Worm (Caenorhabditis elegans): ENCODE data around the gene srbc-26.

srbc-26 gene

ce11 chrV:17198926-17199325 lies 27.3 kb downstream of the srbc-26 start, which contains the start of gene srz-96:
srz-96 (plus strand) TSS chrV:17199226.
- TF ChIP-seq ceh-13 (GFP tag; optimal IDR thresholded peaks at IDR 0.05): no peak
- no peak for TF ChIP-seq F13C5.2 (tag; optimal IDR thresholded peaks at IDR 0.05)
- no peak for TF ChIP-seq flt-1 (GFP tag; IDR thresholded peaks at IDR 0.05)
- no peak for TF ChIP-seq sea-1 (GFP tag; conservative IDR thresholded peaks at IDR 0.05)
- no peak for TF ChIP-seq B0310.2 (tag; optimal IDR thresholded peaks at IDR 0.05)
- no peak for TF ChIP-seq ets-7 (tag; optimal IDR thresholded peaks at IDR 0.05)
- TF ChIP-seq tra-4 (tag; optimal IDR thresholded peaks at IDR 0.05): no peak
- no peak for TF ChIP-seq ama-1 (optimal IDR thresholded peaks at IDR 0.05)
- no peak for TF ChIP-seq tbx-37 (GFP tag; conservative IDR thresholded peaks at IDR 0.05)
- no peak for TF ChIP-seq hmbx-1 (tag; optimal IDR thresholded peaks at IDR 0.05)
- TF ChIP-seq hmg-4 (GFP tag; optimal IDR thresholded peaks at IDR 0.05): no peak
- no peak for TF ChIP-seq pes-1 (GFP tag; IDR thresholded peaks at IDR 0.05)

DNA sequence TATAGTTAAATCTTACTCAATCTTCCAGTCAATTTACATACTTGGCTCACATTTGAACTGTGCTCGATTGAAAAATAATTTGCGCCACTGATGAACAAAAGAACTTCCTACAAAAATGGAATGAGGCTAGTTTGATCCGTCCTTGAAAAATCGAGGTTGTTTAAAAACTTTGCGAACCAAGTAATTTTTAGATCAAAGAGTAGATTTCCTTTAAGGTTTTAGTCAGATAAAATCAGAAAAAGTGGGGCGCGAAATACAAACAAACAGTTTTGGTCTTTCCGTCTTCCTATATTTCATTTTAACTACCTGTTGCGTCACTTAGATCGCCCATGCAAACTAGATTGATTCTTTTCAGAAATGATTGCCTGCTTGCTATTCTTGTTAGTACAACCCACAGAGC lies 30.2 kb downstream of the srbc-26 start, which contains the start of gene Y68A4A.10:
Gene Y68A4A.10 (plus strand): TSS at position 301 of the 400 bp plus-strand sequence.
- no peak for TF ChIP-seq ceh-36 (tag; optimal IDR thresholded peaks at IDR 0.05)
- no peak for TF ChIP-seq ceh-13 (GFP tag; optimal IDR thresholded peaks at IDR 0.05)
- TF ChIP-seq hnd-1 (tag; optimal IDR thresholded peaks at IDR 0.05): no peak
- no peak for TF ChIP-seq ets-7 (tag; optimal IDR thresholded peaks at IDR 0.05)
- TF ChIP-seq scrt-1 (GFP tag; IDR thresholded peaks at IDR 0.05): no peak
- TF ChIP-seq ama-1 (optimal IDR thresholded peaks at IDR 0.05): no peak
- no peak for TF ChIP-seq F13C5.2 (tag; optimal IDR thresholded peaks at IDR 0.05)
- TF ChIP-seq aly-1 (tag; optimal IDR thresholded peaks at IDR 0.05): no peak
- no peak for TF ChIP-seq tra-4 (tag; optimal IDR thresholded peaks at IDR 0.05)
- no peak for TF ChIP-seq flt-1 (GFP tag; IDR thresholded peaks at IDR 0.05)
- TF ChIP-seq pes-1 (GFP tag; IDR thresholded peaks at IDR 0.05): no peak
- TF ChIP-seq tbx-11 (GFP tag; IDR thresholded peaks at IDR 0.05): no peak
- TF ChIP-seq B0310.2 (tag; optimal IDR thresholded peaks at IDR 0.05): no peak
- no peak for TF ChIP-seq hmbx-1 (tag; optimal IDR thresholded peaks at IDR 0.05)
- TF ChIP-seq hmg-4 (GFP tag; optimal IDR thresholded peaks at IDR 0.05): no peak
- TF ChIP-seq sea-1 (GFP tag; conservative IDR thresholded peaks at IDR 0.05): no peak
- no peak for TF ChIP-seq tbx-37 (GFP tag; conservative IDR thresholded peaks at IDR 0.05)

ce11 chrV:17206469-17206868 lies 34.8 kb downstream of the srbc-26 start:
- TF ChIP-seq tra-4 (tag; optimal IDR thresholded peaks at IDR 0.05) (no peak), pes-1 (GFP tag; IDR thresholded peaks at IDR 0.05) (no peak), hnd-1 (tag; optimal IDR thresholded peaks at IDR 0.05) (no peak), tbx-11 (GFP tag; IDR thresholded peaks at IDR 0.05) (no peak), F13C5.2 (tag; optimal IDR thresholded peaks at IDR 0.05) (no peak)

ce11 chrV:17208045-17208444 lies 36.4 kb downstream of the srbc-26 start, which contains the start of gene Y68A4A.13:
Y68A4A.13 (minus strand) TSS chrV:17208145.
- TF ChIP-seq ceh-36 (tag; optimal IDR thresholded peaks at IDR 0.05) (no peak), ets-7 (tag; optimal IDR thresholded peaks at IDR 0.05) (no peak), tra-4 (tag; optimal IDR thresholded peaks at IDR 0.05) (no peak), B0310.2 (tag; optimal IDR thresholded peaks at IDR 0.05) (no peak), ama-1 (optimal IDR thresholded peaks at IDR 0.05) (no peak), F13C5.2 (tag; optimal IDR thresholded peaks at IDR 0.05) (no peak), ceh-13 (GFP tag; optimal IDR thresholded peaks at IDR 0.05) (no peak), tbx-37 (GFP tag; conservative IDR thresholded peaks at IDR 0.05) (no peak), scrt-1 (GFP tag; IDR thresholded peaks at IDR 0.05) (no peak), tbx-11 (GFP tag; IDR thresholded peaks at IDR 0.05) (no peak), hmbx-1 (tag; optimal IDR thresholded peaks at IDR 0.05) (no peak), sea-1 (GFP tag; conservative IDR thresholded peaks at IDR 0.05) (no peak), hnd-1 (tag; optimal IDR thresholded peaks at IDR 0.05) (no peak), pes-1 (GFP tag; IDR thresholded peaks at IDR 0.05) (no peak), aly-1 (tag; optimal IDR thresholded peaks at IDR 0.05) (no peak), flt-1 (GFP tag; IDR thresholded peaks at IDR 0.05) (no peak)

- TF ChIP-seq F13C5.2 (tag; optimal IDR thresholded peaks at IDR 0.05) (no peak), tbx-11 (GFP tag; IDR thresholded peaks at IDR 0.05) (no peak), sea-1 (GFP tag; conservative IDR thresholded peaks at IDR 0.05) (no peak), tbx-37 (GFP tag; conservative IDR thresholded peaks at IDR 0.05) (no peak), pes-1 (GFP tag; IDR thresholded peaks at IDR 0.05) (no peak), hmbx-1 (tag; optimal IDR thresholded peaks at IDR 0.05) (no peak), ceh-36 (tag; optimal IDR thresholded peaks at IDR 0.05) (no peak), flt-1 (GFP tag; IDR thresholded peaks at IDR 0.05) (no peak), aly-1 (tag; optimal IDR thresholded peaks at IDR 0.05) (no peak), scrt-1 (GFP tag; IDR thresholded peaks at IDR 0.05) (no peak), ets-7 (tag; optimal IDR thresholded peaks at IDR 0.05) (no peak)
These were observed 40.5 kb downstream of the srbc-26 start, which contains the start of gene srh-236 for ce11 chrV:17211989-17212731. srh-236 (minus strand) TSS chrV:17212039.

DNA sequence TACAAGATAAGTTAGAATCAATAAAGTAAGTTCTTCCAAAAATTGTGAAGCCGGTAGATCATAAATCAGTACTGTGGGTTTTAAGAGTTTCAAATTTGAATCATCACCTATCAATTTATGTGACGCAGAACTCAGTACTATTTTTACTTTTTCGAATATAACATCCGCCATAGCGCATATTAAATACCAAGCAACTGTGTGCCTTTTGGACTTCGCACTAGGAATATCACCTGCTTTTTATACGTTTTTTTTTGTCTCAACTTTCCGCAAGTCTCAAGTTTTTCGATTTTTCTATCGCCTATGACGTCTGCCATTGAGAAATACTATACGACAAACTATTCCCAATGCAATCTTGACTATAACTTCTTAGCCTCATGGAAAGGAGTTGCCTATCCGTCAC lies 41.1 kb downstream of the srbc-26 start, which contains the start of gene srh-113:
Gene srh-113 (plus strand): TSS at position 301 of the 400 bp plus-strand sequence.
- no peak for TF ChIP-seq hmg-4 (GFP tag; optimal IDR thresholded peaks at IDR 0.05)
- no peak for TF ChIP-seq tbx-37 (GFP tag; conservative IDR thresholded peaks at IDR 0.05)
- no peak for TF ChIP-seq aly-1 (tag; optimal IDR thresholded peaks at IDR 0.05)
- no peak for TF ChIP-seq B0310.2 (tag; optimal IDR thresholded peaks at IDR 0.05)
- no peak for TF ChIP-seq ceh-13 (GFP tag; optimal IDR thresholded peaks at IDR 0.05)
- TF ChIP-seq tra-4 (tag; optimal IDR thresholded peaks at IDR 0.05): no peak
- TF ChIP-seq scrt-1 (GFP tag; IDR thresholded peaks at IDR 0.05): no peak
- no peak for TF ChIP-seq sea-1 (GFP tag; conservative IDR thresholded peaks at IDR 0.05)
- TF ChIP-seq F13C5.2 (tag; optimal IDR thresholded peaks at IDR 0.05): no peak
- TF ChIP-seq pes-1 (GFP tag; IDR thresholded peaks at IDR 0.05): no peak
- TF ChIP-seq hnd-1 (tag; optimal IDR thresholded peaks at IDR 0.05): no peak
- no peak for TF ChIP-seq ama-1 (optimal IDR thresholded peaks at IDR 0.05)
- TF ChIP-seq hmbx-1 (tag; optimal IDR thresholded peaks at IDR 0.05): no peak
- TF ChIP-seq ceh-36 (tag; optimal IDR thresholded peaks at IDR 0.05): no peak

DNA sequence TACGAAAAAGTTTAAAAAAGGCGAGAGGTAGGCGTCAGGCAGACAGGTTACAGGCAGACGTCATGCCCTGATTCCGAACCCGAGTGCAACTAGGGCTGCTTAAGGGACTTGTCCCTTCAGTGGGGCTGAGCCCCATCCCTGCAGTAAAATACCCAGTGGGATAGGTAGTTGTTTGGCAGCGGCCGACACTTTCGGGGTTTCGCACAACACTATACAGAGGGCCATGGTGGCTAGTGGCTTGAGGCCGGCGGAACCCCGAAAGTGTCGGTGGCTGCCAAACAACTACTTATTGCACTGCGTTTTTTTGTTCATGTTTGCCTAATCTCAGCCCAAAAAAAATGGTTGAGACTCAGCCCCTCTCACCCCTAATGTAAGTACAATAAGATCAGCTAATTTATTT lies 44.0 kb downstream of the srbc-26 start:
- TF ChIP-seq ama-1 (optimal IDR thresholded peaks at IDR 0.05) (no peak), ceh-13 (GFP tag; optimal IDR thresholded peaks at IDR 0.05) (no peak), B0310.2 (tag; optimal IDR thresholded peaks at IDR 0.05) (no peak), hnd-1 (tag; optimal IDR thresholded peaks at IDR 0.05) (no peak), ets-7 (tag; optimal IDR thresholded peaks at IDR 0.05) (no peak), pes-1 (GFP tag; IDR thresholded peaks at IDR 0.05) (no peak), tbx-37 (GFP tag; conservative IDR thresholded peaks at IDR 0.05) (no peak), aly-1 (tag; optimal IDR thresholded peaks at IDR 0.05) (no peak), tbx-11 (GFP tag; IDR thresholded peaks at IDR 0.05) (no peak), sea-1 (GFP tag; conservative IDR thresholded peaks at IDR 0.05) (no peak), hmg-4 (GFP tag; optimal IDR thresholded peaks at IDR 0.05) (no peak), ceh-36 (tag; optimal IDR thresholded peaks at IDR 0.05) (no peak), scrt-1 (GFP tag; IDR thresholded peaks at IDR 0.05) (no peak), tra-4 (tag; optimal IDR thresholded peaks at IDR 0.05) (no peak), F13C5.2 (tag; optimal IDR thresholded peaks at IDR 0.05) (no peak), hmbx-1 (tag; optimal IDR thresholded peaks at IDR 0.05) (no peak), flt-1 (GFP tag; IDR thresholded peaks at IDR 0.05) (no peak)

Data from whole organism, early embryonic.